ENCODE assay signal across 1 fruit fly cellular context in genomic region chr3R:30718442-30718841, dm6.
TF ChIP-seq lines count a peak whose summit lies in the region.

No protein-coding gene starts in this region.

TF ChIP-seq in whole organism, embryonic, 481 proteins besides CTCF, POLR2A, EP300 and RAD21 (continued from another document):
- TF ChIP-seq GATAe (GFP tag; conservative IDR thresholded peaks at IDR 0.05; lab: Robert Waterston, UW) (no peak), pzg (GFP tag; optimal IDR thresholded peaks at IDR 0.05; lab: Kevin White, UChicago) (no peak), CG1647 (GFP tag; optimal IDR thresholded peaks at IDR 0.05; lab: Kevin White, UChicago) (no peak), CG33213 (GFP tag; optimal IDR thresholded peaks at IDR 0.05; lab: Kevin White, UChicago) (no peak), Hmx (GFP tag; optimal IDR thresholded peaks at IDR 0.05; lab: Kevin White, UChicago) (no peak), sim (GFP tag; IDR thresholded peaks at IDR 0.05; lab: Robert Waterston, UW) (no peak), Adf1 (GFP tag; IDR thresholded peaks at IDR 0.05; lab: Robert Waterston, UW) (no peak), CG9437 (GFP tag; optimal IDR thresholded peaks at IDR 0.05; lab: Kevin White, UChicago) (no peak), CG10366 (GFP tag; IDR thresholded peaks at IDR 0.05; lab: Robert Waterston, UW) (no peak), CG13775 (GFP tag; optimal IDR thresholded peaks at IDR 0.05; lab: Kevin White, UChicago) (no peak), CG7556 (GFP tag; optimal IDR thresholded peaks at IDR 0.05; lab: Kevin White, UChicago) (no peak), Ets65A (GFP tag; lab: Kevin White, UChicago) (no peak), E2f2 (GFP tag; IDR thresholded peaks at IDR 0.05; lab: Robert Waterston, UW) (no peak), CG7357 (GFP tag; IDR thresholded peaks at IDR 0.05; lab: Robert Waterston, UW) (no peak), unpg (GFP tag; optimal IDR thresholded peaks at IDR 0.05; lab: Kevin White, UChicago) (peak; percentile 16), HLH4C (GFP tag; IDR thresholded peaks at IDR 0.05; lab: Robert Waterston, UW; ENCODE audit: partially characterized antibody) (no peak), Fer3 (tag; optimal IDR thresholded peaks at IDR 0.05; lab: Kevin White, UChicago) (no peak), shn (GFP tag; optimal IDR thresholded peaks at IDR 0.05; lab: Kevin White, UChicago) (no peak), CG42726 (GFP tag; IDR thresholded peaks at IDR 0.05; lab: Robert Waterston, UW; ENCODE audit: partially characterized antibody) (no peak), grn (GFP tag; optimal IDR thresholded peaks at IDR 0.05; lab: Kevin White, UChicago) (no peak), sens (GFP tag; lab: Kevin White, UChicago) (peak; percentile 77), zfh2 (GFP tag; optimal IDR thresholded peaks at IDR 0.05; lab: Kevin White, UChicago) (no peak), CG9727 (GFP tag; optimal IDR thresholded peaks at IDR 0.05; lab: Kevin White, UChicago) (peak; percentile 10), CG11398 (GFP tag; optimal IDR thresholded peaks at IDR 0.05; lab: Kevin White, UChicago) (no peak), Myb (GFP tag; optimal IDR thresholded peaks at IDR 0.05; lab: Kevin White, UChicago) (no peak), cato (GFP tag; optimal IDR thresholded peaks at IDR 0.05; lab: Kevin White, UChicago; ENCODE audit: borderline replicate concordance) (no peak), CHES-1-like (GFP tag; optimal IDR thresholded peaks at IDR 0.05; lab: Kevin White, UChicago) (no peak), ci (GFP tag; IDR thresholded peaks at IDR 0.05; lab: Robert Waterston, UW) (peak; percentile 75; the same call in 2 of the 3 replicates), grau (tag; optimal IDR thresholded peaks at IDR 0.05; lab: Kevin White, UChicago) (no peak), ara (GFP tag; IDR thresholded peaks at IDR 0.05; lab: Robert Waterston, UW) (peak; percentile 53; the same call in 1 of the 2 replicates), Six4 (GFP tag; optimal IDR thresholded peaks at IDR 0.05; lab: Kevin White, UChicago) (no peak), Hand (GFP tag; optimal IDR thresholded peaks at IDR 0.05; lab: Kevin White, UChicago) (no peak)
